Fruit fly (Drosophila melanogaster): ENCODE measurements around the gene Svip.

Gene Svip

DNA sequence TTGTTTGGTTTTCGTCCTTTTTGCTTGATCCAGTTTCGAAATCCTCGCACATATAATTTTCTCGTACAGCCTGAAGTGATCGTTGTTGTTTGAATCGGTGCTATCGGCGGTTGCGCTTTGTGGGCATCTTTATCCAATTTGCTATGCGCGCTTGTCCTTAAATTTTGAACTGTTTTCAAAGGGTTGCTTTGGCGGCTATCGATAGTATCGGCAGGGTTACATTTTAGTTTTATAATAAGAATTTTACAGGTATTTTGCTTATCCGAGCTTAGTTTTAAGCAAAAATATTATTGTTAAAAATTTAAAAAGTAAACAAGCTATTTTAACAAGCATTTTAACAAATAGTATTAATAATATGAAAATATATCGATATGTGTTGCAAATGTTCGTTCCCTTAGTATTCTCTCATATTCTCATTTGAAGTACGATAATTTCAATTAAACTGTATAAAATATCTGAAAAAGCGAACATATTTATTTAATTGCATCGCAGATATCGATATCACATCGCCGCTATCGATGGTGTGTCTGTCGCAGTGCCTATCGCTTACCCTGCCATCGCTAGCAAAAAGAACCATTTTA is 8.1 kb downstream of the Svip start, which contains the start of the genes Klp67A and CG4452 (continued):
- TF ChIP-seq caup (GFP tag; optimal IDR thresholded peaks at IDR 0.05; ENCODE audit: severe bottlenecking) (no peak), ham (GFP tag; IDR thresholded peaks at IDR 0.05) (no peak), z (GFP tag; IDR thresholded peaks at IDR 0.05) (no peak), CG1832 (GFP tag; optimal IDR thresholded peaks at IDR 0.05) (no peak), CG33213 (GFP tag; optimal IDR thresholded peaks at IDR 0.05) (no peak), CG31388 (GFP tag; optimal IDR thresholded peaks at IDR 0.05) (no peak), Xrp1 (GFP tag; IDR thresholded peaks at IDR 0.05) (peak; percentile 23; the same call in 1 of the 2 replicates), CG9817 (tag; optimal IDR thresholded peaks at IDR 0.05) (peak; percentile 43), grn (GFP tag; optimal IDR thresholded peaks at IDR 0.05) (no peak), vvl (GFP tag; IDR thresholded peaks at IDR 0.05) (no peak), mld (GFP tag; IDR thresholded peaks at IDR 0.05; ENCODE audit: partially characterized antibody) (peak; percentile 71), CG16779 (GFP tag; IDR thresholded peaks at IDR 0.05) (no peak), Lim3 (GFP tag; IDR thresholded peaks at IDR 0.05) (no peak), tio (GFP tag; optimal IDR thresholded peaks at IDR 0.05) (no peak), CHES-1-like (GFP tag; optimal IDR thresholded peaks at IDR 0.05) (no peak), CG8388 (GFP tag; optimal IDR thresholded peaks at IDR 0.05) (peak; percentile 28), HLH3B (GFP tag; IDR thresholded peaks at IDR 0.05) (no peak), CG2202 (tag; optimal IDR thresholded peaks at IDR 0.05) (no peak)

DNA sequence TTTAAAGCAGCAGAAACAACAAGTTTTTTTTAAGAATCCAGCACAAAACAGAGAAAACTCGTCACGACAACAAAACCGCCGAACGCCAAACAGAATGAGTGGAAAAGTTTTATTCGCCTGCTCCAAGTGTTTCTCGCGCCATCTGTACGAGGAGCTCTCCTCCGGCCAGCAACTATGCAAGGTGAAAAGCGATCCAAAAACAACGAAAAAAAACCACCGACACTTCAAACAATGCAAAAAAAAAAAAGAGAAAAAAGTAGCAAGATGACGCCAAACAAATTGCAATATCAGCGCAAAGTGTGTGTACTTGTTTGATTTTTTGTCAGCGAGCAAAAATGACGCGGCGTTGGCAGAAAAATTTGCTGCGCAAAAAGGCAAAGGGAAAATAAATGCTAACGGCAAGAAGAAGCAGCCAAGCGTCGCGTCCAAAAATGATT is 8.7 kb downstream of the Svip start:
- TF ChIP-seq Hr39 (optimal IDR thresholded peaks at IDR 0.05) (no peak), Optix (GFP tag; IDR thresholded peaks at IDR 0.05) (no peak), gce (GFP tag; IDR thresholded peaks at IDR 0.05) (no peak), CG14965 (GFP tag; optimal IDR thresholded peaks at IDR 0.05; ENCODE audit: borderline replicate concordance) (no peak), sima (GFP tag; optimal IDR thresholded peaks at IDR 0.05) (no peak), ap (GFP tag; IDR thresholded peaks at IDR 0.05) (no peak), CG13123 (GFP tag; optimal IDR thresholded peaks at IDR 0.05) (no peak), tio (GFP tag; optimal IDR thresholded peaks at IDR 0.05) (no peak), CG12071 (GFP tag; optimal IDR thresholded peaks at IDR 0.05) (no peak), CG3726 (GFP tag; IDR thresholded peaks at IDR 0.05) (no peak), sqz (GFP tag; optimal IDR thresholded peaks at IDR 0.05) (peak; percentile 41), CHES-1-like (GFP tag; optimal IDR thresholded peaks at IDR 0.05) (peak; percentile 53), cg (GFP tag; optimal IDR thresholded peaks at IDR 0.05) (no peak), MESR4 (GFP tag; optimal IDR thresholded peaks at IDR 0.05) (peak; percentile 65), lbe (GFP tag; optimal IDR thresholded peaks at IDR 0.05) (no peak), CG4820 (GFP tag; optimal IDR thresholded peaks at IDR 0.05) (no peak), Med (GFP tag) (no peak), pnt (GFP tag; optimal IDR thresholded peaks at IDR 0.05) (no peak), CG4404 (GFP tag; IDR thresholded peaks at IDR 0.05) (no peak), CG17361 (GFP tag; IDR thresholded peaks at IDR 0.05) (no peak), Bteb2 (GFP tag; optimal IDR thresholded peaks at IDR 0.05) (no peak), CG11085 (GFP tag; IDR thresholded peaks at IDR 0.05) (no peak), CG8388 (GFP tag; optimal IDR thresholded peaks at IDR 0.05) (no peak), cwo (GFP tag; optimal IDR thresholded peaks at IDR 0.05) (no peak), zfh2 (GFP tag; optimal IDR thresholded peaks at IDR 0.05) (no peak), CG12391 (tag; optimal IDR thresholded peaks at IDR 0.05) (no peak), CG6765 (GFP tag; optimal IDR thresholded peaks at IDR 0.05) (no peak), hb (GFP tag; IDR thresholded peaks at IDR 0.05; ENCODE audit: partially characterized antibody) (no peak), CG15073 (GFP tag; optimal IDR thresholded peaks at IDR 0.05) (no peak), tna (GFP tag; IDR thresholded peaks at IDR 0.05; ENCODE audit: partially characterized antibody) (no peak), CG31388 (GFP tag; optimal IDR thresholded peaks at IDR 0.05) (no peak), gsb (GFP tag; IDR thresholded peaks at IDR 0.05) (no peak), CG4617 (GFP tag; optimal IDR thresholded peaks at IDR 0.05; ENCODE audit: borderline replicate concordance) (peak; percentile 25), CG11093 (GFP tag; IDR thresholded peaks at IDR 0.05) (no peak), Lim3 (GFP tag; IDR thresholded peaks at IDR 0.05) (no peak), Awh (GFP tag; IDR thresholded peaks at IDR 0.05) (no peak), CG8478 (optimal IDR thresholded peaks at IDR 0.05) (no peak), Antp (GFP tag; optimal IDR thresholded peaks at IDR 0.05) (no peak)
